Fruit fly (Drosophila melanogaster) whole organism, embryonic: Measurements from ENCODE around the gene CG2147.
A peak's percentile ranks its signal among the peaks of the same experiment; 100 is the strongest.

Experiments
- Awh ChIP-seq: fragments of 200-800 bp; sonication (Bioruptor generic); IDR thresholded peaks from 2 replicates; pipeline ENCODE4, ENCODE4 v1.3.6; 2022; ENCODE audit warnings: missing biosample characterization, missing genetic modification characterization
- B-H1 ChIP-seq: fragments of 200-800 bp; sonication (Bioruptor generic); IDR thresholded peaks from 3 replicates; pipeline ENCODE4 v1.3.6; 2022; ENCODE audit warnings: missing biosample characterization, missing genetic modification characterization
- Blimp-1 ChIP-seq: fragments of 200-800 bp; sonication (Bioruptor generic); optimal IDR thresholded peaks from 3 replicates; lab custom pipeline; 2018; ENCODE audit warnings: missing biosample characterization, missing genetic modification characterization, mild to moderate bottlenecking, moderate library complexity, missing genetic modification reagents
- CG10267 ChIP-seq: fragments of 200-800 bp; sonication (Bioruptor generic); optimal IDR thresholded peaks from 2 replicates; lab custom pipeline; 2018; ENCODE audit warnings: missing biosample characterization, mild to moderate bottlenecking, missing genetic modification characterization, moderate library complexity
- CG10979 ChIP-seq: fragments of 200-800 bp; sonication (Bioruptor generic); optimal IDR thresholded peaks from 2 replicates; lab custom pipeline; 2018; ENCODE audit warnings: missing biosample characterization, mild to moderate bottlenecking, missing genetic modification characterization, moderate library complexity
- CG12391 ChIP-seq: fragments of 200-800 bp; sonication (Bioruptor generic); optimal IDR thresholded peaks from 3 replicates; lab custom pipeline; 2018; ENCODE audit warnings: missing biosample characterization, mild to moderate bottlenecking, missing genetic modification characterization, moderate library complexity
- CG12659 ChIP-seq: fragments of 200-800 bp; sonication (Bioruptor generic); optimal IDR thresholded peaks from 3 replicates; lab custom pipeline; 2017; ENCODE audit warnings: mild to moderate bottlenecking, missing biosample characterization, missing genetic modification reagents, missing genetic modification characterization
- CG12769 ChIP-seq: fragments of 200-800 bp; sonication (Bioruptor generic); optimal IDR thresholded peaks from 2 replicates; lab custom pipeline; 2019; ENCODE audit warnings: missing biosample characterization, mild to moderate bottlenecking, missing genetic modification characterization, moderate library complexity
- CG1647 ChIP-seq: fragments of 200-800 bp; sonication (Bioruptor generic); optimal IDR thresholded peaks from 3 replicates; lab custom pipeline; 2016; ENCODE audit warnings: missing biosample characterization, missing genetic modification characterization
- CG16779 ChIP-seq: fragments of 200-800 bp; sonication (Bioruptor generic); IDR thresholded peaks from 2 replicates; pipeline ENCODE4 v1.3.6; 2022; ENCODE audit warnings: missing biosample characterization, missing genetic modification characterization
- CG2712 ChIP-seq: fragments of 200-800 bp; optimal IDR thresholded peaks from 3 replicates; lab custom pipeline; 2019; ENCODE audit warnings: missing biosample characterization, mild to moderate bottlenecking, missing genetic modification characterization, moderate library complexity
- CG30403 ChIP-seq: fragments of 200-800 bp; sonication (Bioruptor generic); optimal IDR thresholded peaks from 3 replicates; lab custom pipeline; 2016; ENCODE audit warnings: missing biosample characterization, missing genetic modification characterization
- CG4404 ChIP-seq: fragments of 200-800 bp; sonication (Bioruptor generic); IDR thresholded peaks from 2 replicates; pipeline ENCODE4 v1.3.6; 2022; ENCODE audit warnings: missing biosample characterization, missing genetic modification characterization
- CG5953 ChIP-seq: fragments of 200-800 bp; sonication (Bioruptor generic); IDR thresholded peaks from 2 replicates; pipeline ENCODE4 v1.3.6; 2022; ENCODE audit warnings: missing biosample characterization, missing genetic modification characterization
- CG7357 ChIP-seq: fragments of 200-800 bp; sonication (Bioruptor generic); IDR thresholded peaks from 3 replicates; pipeline ENCODE4 v1.3.6; 2022; ENCODE audit warnings: missing biosample characterization, missing genetic modification characterization
- CG8388 ChIP-seq: fragments of 200-800 bp; sonication (Bioruptor generic); optimal IDR thresholded peaks from 2 replicates; lab custom pipeline; 2019; ENCODE audit warnings: missing biosample characterization, mild to moderate bottlenecking, missing genetic modification characterization, moderate library complexity
- CG8924 ChIP-seq: fragments of 200-800 bp; optimal IDR thresholded peaks from 3 replicates; lab custom pipeline; 2019; ENCODE audit warnings: missing biosample characterization, mild to moderate bottlenecking, missing genetic modification characterization, moderate library complexity
- CoRest ChIP-seq: fragments of 200-800 bp; sonication (Bioruptor generic); optimal IDR thresholded peaks from 3 replicates; lab custom pipeline; 2018; ENCODE audit warnings: missing biosample characterization, mild to moderate bottlenecking, missing genetic modification characterization, moderate library complexity
- E2f1 ChIP-seq: fragments of 200-800 bp; sonication (Bioruptor generic); IDR thresholded peaks from 2 replicates; pipeline ENCODE4 v1.3.6; 2022; ENCODE audit warnings: missing biosample characterization, missing genetic modification characterization
- E2f2 ChIP-seq: fragments of 200-800 bp; sonication (Bioruptor generic); IDR thresholded peaks from 2 replicates; pipeline ENCODE4 v1.3.6; 2022; ENCODE audit warnings: missing biosample characterization, missing genetic modification characterization
- H2.0 ChIP-seq: fragments of 200-800 bp; sonication (Bioruptor generic); IDR thresholded peaks from 2 replicates; pipeline ENCODE4 v1.3.6; 2022; ENCODE audit warnings: missing biosample characterization, missing genetic modification characterization
- HmgD ChIP-seq: fragments of 200-800 bp; sonication (Bioruptor generic); optimal IDR thresholded peaks from 3 replicates; lab custom pipeline; 2016; ENCODE audit warnings: missing biosample characterization, missing genetic modification characterization
- Hr78 ChIP-seq, 2 experiments: fragments of 200-800 bp in 1 of 2; fragments of >200 bp in 1 of 2; sonication (Bioruptor generic) in 1 of 2; optimal IDR thresholded peaks; 2 replicates each; lab custom pipeline; 2017 to 2019; ENCODE audit warnings: missing biosample characterization in 2 of 2, missing genetic modification characterization in 2 of 2, mild to moderate bottlenecking in 1 of 2, moderate library complexity in 1 of 2
- Med ChIP-seq: fragments of 200-800 bp; sonication (Bioruptor generic); peaks from one replicate; lab custom pipeline; 2016; ENCODE audit warnings: missing biosample characterization, missing genetic modification characterization, mild to moderate bottlenecking, inconsistent platforms, moderate library complexity
- PHDP ChIP-seq: fragments of 200-800 bp; sonication (Bioruptor generic); optimal IDR thresholded peaks from 3 replicates; lab custom pipeline; 2018; ENCODE audit warnings: missing biosample characterization, mild to moderate bottlenecking, missing genetic modification characterization, moderate library complexity
- Ptx1 ChIP-seq: fragments of 200-800 bp; sonication (Bioruptor generic); IDR thresholded peaks from 2 replicates; pipeline ENCODE4 v1.3.6; 2022; ENCODE audit warnings: missing biosample characterization, missing genetic modification characterization
- Rfx ChIP-seq: fragments of 200-800 bp; sonication (Bioruptor generic); IDR thresholded peaks from 2 replicates; pipeline ENCODE4 v1.3.6; 2022; ENCODE audit warnings: missing biosample characterization, missing genetic modification characterization
- Xbp1 ChIP-seq: fragments of 200-800 bp; sonication (Bioruptor generic); optimal IDR thresholded peaks from 3 replicates; lab custom pipeline; 2016; ENCODE audit warnings: missing biosample characterization, mild to moderate bottlenecking, missing genetic modification characterization
- aop ChIP-seq: fragments of 200-800 bp; sonication (Bioruptor generic); IDR thresholded peaks from 2 replicates; pipeline ENCODE4 v1.3.6; 2022; ENCODE audit warnings: missing biosample characterization, missing genetic modification characterization
- ase ChIP-seq: fragments of 200-800 bp; sonication (Bioruptor generic); IDR thresholded peaks from 3 replicates; pipeline ENCODE4 v1.3.6; 2022; ENCODE audit warnings: missing biosample characterization, missing genetic modification characterization
- cas ChIP-seq: fragments of 200-800 bp; sonication (Bioruptor generic); IDR thresholded peaks from 2 replicates; pipeline ENCODE4 v1.3.6; 2022; ENCODE audit warnings: missing biosample characterization, missing genetic modification characterization
- ci ChIP-seq: fragments of 200-800 bp; sonication (Bioruptor generic); IDR thresholded peaks from 3 replicates; pipeline ENCODE4 v1.3.6; 2022; ENCODE audit warnings: missing biosample characterization, missing genetic modification characterization
- fd3F ChIP-seq: fragments of 200-800 bp; sonication (Bioruptor generic); optimal IDR thresholded peaks from 2 replicates; lab custom pipeline; 2018; ENCODE audit warnings: missing biosample characterization, mild to moderate bottlenecking, missing genetic modification characterization, moderate library complexity
- gsb ChIP-seq: fragments of 200-800 bp; sonication (Bioruptor generic); IDR thresholded peaks from 2 replicates; pipeline ENCODE4 v1.3.6; 2022; ENCODE audit warnings: missing biosample characterization, missing genetic modification characterization
- gsb-n ChIP-seq: fragments of 200-800 bp; sonication (Bioruptor generic); optimal IDR thresholded peaks from 3 replicates; lab custom pipeline; 2018; ENCODE audit warnings: missing biosample characterization, mild to moderate bottlenecking, missing genetic modification characterization
- hth ChIP-seq: fragments of >200 bp; optimal IDR thresholded peaks from 2 replicates; lab custom pipeline; 2017; ENCODE audit warnings: inconsistent platforms
- ind ChIP-seq: fragments of 200-800 bp; sonication (Bioruptor generic); optimal IDR thresholded peaks from 3 replicates; lab custom pipeline; 2016; ENCODE audit warnings: missing biosample characterization, missing genetic modification characterization
- lab ChIP-seq: fragments of 200-800 bp; sonication (Bioruptor generic); optimal IDR thresholded peaks from 3 replicates; lab custom pipeline; 2017; ENCODE audit warnings: missing biosample characterization, missing genetic modification characterization, mild to moderate bottlenecking, moderate library complexity, missing genetic modification reagents
- lmd ChIP-seq: fragments of 200-800 bp; sonication (Bioruptor generic); IDR thresholded peaks from 2 replicates; pipeline ENCODE4 v1.3.6; 2022; ENCODE audit warnings: missing biosample characterization, missing genetic modification characterization
- onecut ChIP-seq: fragments of 200-800 bp; sonication (Bioruptor generic); IDR thresholded peaks from 2 replicates; pipeline ENCODE4 v1.3.6; 2022; ENCODE audit warnings: missing biosample characterization, missing genetic modification characterization
- pan ChIP-seq, 4 experiments: fragments of >200 bp in 3 of 4; fragments of 200-800 bp in 1 of 4; sonication (Bioruptor generic) in 1 of 4; optimal IDR thresholded peaks in 3 of 4; IDR thresholded peaks in 1 of 4; 2 replicates each; pipeline versions ENCODE4 v1.3.6 to Lab custom; 2017 to 2022; ENCODE audit warnings: missing biosample characterization in 2 of 4, missing genetic modification characterization in 2 of 4, mixed read lengths in 1 of 4
- phol ChIP-seq: fragments of 200-800 bp; sonication (Bioruptor generic); optimal IDR thresholded peaks from 3 replicates; lab custom pipeline; 2018; ENCODE audit warnings: missing biosample characterization, mild to moderate bottlenecking, missing genetic modification characterization, moderate library complexity
- sens ChIP-seq: fragments of 200-800 bp; sonication (Bioruptor generic); peaks from one replicate; lab custom pipeline; 2016; ENCODE audit warnings: missing biosample characterization, missing genetic modification characterization
- so ChIP-seq: fragments of 200-800 bp; sonication (Bioruptor generic); IDR thresholded peaks from 3 replicates; pipeline ENCODE4 v1.3.6; 2022; ENCODE audit warnings: missing biosample characterization, missing genetic modification characterization
- unpg ChIP-seq: fragments of 200-800 bp; sonication (Bioruptor generic); optimal IDR thresholded peaks from 3 replicates; lab custom pipeline; 2018; ENCODE audit warnings: missing biosample characterization, mild to moderate bottlenecking, missing genetic modification characterization, moderate library complexity
- vfl ChIP-seq: fragments of 200-800 bp; sonication (Bioruptor generic); optimal IDR thresholded peaks from 2 replicates; lab custom pipeline; 2016; ENCODE audit warnings: missing biosample characterization, missing genetic modification characterization
- vvl ChIP-seq: fragments of 200-800 bp; sonication (Bioruptor generic); IDR thresholded peaks from 2 replicates; pipeline ENCODE4 v1.3.6; 2022; ENCODE audit warnings: missing biosample characterization, missing genetic modification characterization
- wor ChIP-seq: fragments of 200-800 bp; sonication (Bioruptor generic); IDR thresholded peaks from 2 replicates; pipeline ENCODE4 v1.3.6; 2022; ENCODE audit warnings: missing biosample characterization, missing genetic modification characterization
- z ChIP-seq: fragments of 200-800 bp; sonication (Bioruptor generic); IDR thresholded peaks from 3 replicates; pipeline ENCODE4 v1.3.6; 2022; ENCODE audit warnings: missing biosample characterization, missing genetic modification characterization

CG2147 gene

DNA sequence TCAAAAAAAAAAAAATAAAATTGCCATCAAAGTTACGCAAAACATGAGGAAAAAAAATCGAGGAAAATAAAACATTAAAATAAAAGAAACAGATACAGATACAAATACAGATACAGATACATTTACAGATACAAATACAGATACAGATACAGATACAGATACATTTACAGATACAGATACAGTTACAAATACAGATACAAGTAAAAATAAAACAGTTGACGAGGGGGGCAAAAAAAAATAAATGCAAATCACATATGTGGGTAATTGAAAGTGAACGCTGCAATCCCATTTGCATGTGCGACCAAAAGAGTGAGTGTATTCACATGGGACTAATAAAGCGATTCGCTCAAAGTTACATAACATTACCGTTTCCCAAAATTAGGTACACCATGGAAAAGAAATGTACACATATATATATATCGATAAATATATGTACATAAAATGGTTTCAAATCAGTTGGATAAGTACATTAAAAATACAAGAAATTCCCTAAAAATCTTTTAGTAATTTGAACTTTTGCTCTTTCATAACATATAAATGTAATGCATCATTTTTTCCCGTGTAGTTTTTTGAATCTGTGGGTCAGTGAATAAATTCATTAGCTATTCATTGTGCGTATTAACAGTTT lies 34.7 kb upstream of the CG2147 start (continued):
- TF ChIP-seq PHDP (tag; lab: Kevin White, UChicago) (peak; percentile 59), E2f1 (GFP tag; lab: Robert Waterston, UW) (peak; percentile 43; the same call in 1 of the 2 replicates), pan (optimal IDR thresholded peaks at IDR 0.05; lab: Kevin White, UChicago) (no peak), pan (GFP tag; optimal IDR thresholded peaks at IDR 0.05 in 1 of 2, IDR thresholded peaks at IDR 0.05 in 1 of 2) (peak in 1 of 2 experiments; percentile 62), CoRest (peak; percentile 44), E2f2 (GFP tag; lab: Robert Waterston, UW) (0 out of 2 replicates have a peak, but pooled peaks have one; percentile 20), fd3F (peak; percentile 10), vfl (GFP tag; lab: Kevin White, UChicago) (no peak), Xbp1 (peak; percentile 33), CG10979 (tag; lab: Kevin White, UChicago) (peak; percentile 22), sens (peak; percentile 59), aop (no peak), Ptx1 (GFP tag; lab: Robert Waterston, UW) (peak; percentile 59), so (0 out of 3 replicates have a peak, but pooled peaks have one; percentile 52), CG5953 (GFP tag; lab: Robert Waterston, UW) (peak; percentile 44; the same call in 1 of the 2 replicates), Med (peak; percentile 36), CG8924 (tag; lab: Kevin White, UChicago) (peak; percentile 29), Blimp-1 (GFP tag; lab: Kevin White, UChicago) (peak; percentile 59), lab (peak; percentile 32), HmgD (GFP tag; lab: Kevin White, UChicago) (no peak), hth (lab: Kevin White, UChicago) (no peak), ase (GFP tag; lab: Robert Waterston, UW) (peak; percentile 29; the same call in 1 of the 3 replicates), gsb-n (tag; lab: Kevin White, UChicago) (peak; percentile 5), CG30403 (GFP tag; lab: Kevin White, UChicago) (peak; percentile 25), gsb (no peak), Rfx (GFP tag; lab: Robert Waterston, UW) (peak; percentile 44; the same call in 1 of the 2 replicates), CG12659 (GFP tag; lab: Kevin White, UChicago) (peak; percentile 26), CG8388 (peak; percentile 40), phol (peak; percentile 58), lmd (GFP tag; lab: Robert Waterston, UW) (peak; percentile 43; the same call in 1 of the 2 replicates), onecut (GFP tag; lab: Robert Waterston, UW) (peak; percentile 25; the same call in 1 of the 2 replicates), cas (0 out of 2 replicates have a peak, but pooled peaks have one; percentile 7), Hr78 (GFP tag; optimal IDR thresholded peaks at IDR 0.05; lab: Kevin White, UChicago) (peak in 1 of 2 experiments; percentile 23), CG7357 (GFP tag; lab: Robert Waterston, UW) (0 out of 3 replicates have a peak, but pooled peaks have one; percentile 25), CG10267 (tag; lab: Kevin White, UChicago) (peak; percentile 4), CG12391 (tag; lab: Kevin White, UChicago) (peak; percentile 56), CG2712 (tag; lab: Kevin White, UChicago) (peak; percentile 48), CG16779 (no peak), Awh (GFP tag; lab: Robert Waterston, UW) (peak; percentile 72; the same call in 1 of the 2 replicates), ci (peak; percentile 53; the same call in 1 of the 3 replicates), CG1647 (GFP tag; lab: Kevin White, UChicago) (no peak), CG4404 (GFP tag; lab: Robert Waterston, UW) (no peak), unpg (GFP tag; lab: Kevin White, UChicago) (peak; percentile 57), wor (GFP tag; lab: Robert Waterston, UW) (peak; percentile 40; the same call in 1 of the 2 replicates), ind (GFP tag; lab: Kevin White, UChicago) (peak; percentile 28), H2.0 (GFP tag; lab: Robert Waterston, UW) (peak; percentile 47; the same call in 1 of the 2 replicates), z (GFP tag; lab: Robert Waterston, UW) (no peak), vvl (GFP tag; lab: Robert Waterston, UW) (peak; percentile 72), CG12769 (peak; percentile 6), B-H1 (GFP tag; lab: Robert Waterston, UW) (peak; percentile 35; the same call in 1 of the 3 replicates)
